In genomic region chr3R:14696949-14697513, dm6 we compare ENCODE assay signal across 4 fruit fly cellular contexts.
TF ChIP-seq lines count a peak whose summit lies in the region.

Gene Meltrin (minus strand): TSS chr3R:14697292.

TF ChIP-seq in whole organism, adult, 20 proteins besides CTCF, POLR2A, EP300 and RAD21 (continued from another document):
- TF ChIP-seq CG12768 (GFP tag; optimal IDR thresholded peaks at IDR 0.05; lab: Kevin White, UChicago) (peak; percentile 6), CG7045 (GFP tag; optimal IDR thresholded peaks at IDR 0.05; lab: Kevin White, UChicago) (no peak)
TF ChIP-seq in whole organism, adult: peak in this region for 14.

TF ChIP-seq in whole organism, embryonic, 481 proteins besides CTCF, POLR2A, EP300 and RAD21 (continued from another document and continues in another):
- TF ChIP-seq CG10321 (GFP tag; IDR thresholded peaks at IDR 0.05; lab: Robert Waterston, UW) (no peak), CG4617 (GFP tag; optimal IDR thresholded peaks at IDR 0.05; lab: Kevin White, UChicago; ENCODE audit: borderline replicate concordance) (no peak), Nf-YC (tag; optimal IDR thresholded peaks at IDR 0.05; lab: Kevin White, UChicago) (peak; percentile 79), pho (GFP tag; optimal IDR thresholded peaks at IDR 0.05; lab: Kevin White, UChicago) (peak; percentile 46), croc (GFP tag; conservative IDR thresholded peaks at IDR 0.05; lab: Robert Waterston, UW) (no peak), CG18262 (tag; optimal IDR thresholded peaks at IDR 0.05; lab: Kevin White, UChicago) (peak; percentile 56), ac (GFP tag; optimal IDR thresholded peaks at IDR 0.05; lab: Kevin White, UChicago) (no peak), Adf1 (GFP tag; IDR thresholded peaks at IDR 0.05; lab: Robert Waterston, UW) (no peak), Eip74EF (GFP tag; optimal IDR thresholded peaks at IDR 0.05; lab: Kevin White, UChicago) (peak in 1 of 2 experiments; percentile 49), Taf1 (GFP tag; IDR thresholded peaks at IDR 0.05; lab: Robert Waterston, UW) (no peak), CG2120 (GFP tag; optimal IDR thresholded peaks at IDR 0.05; lab: Kevin White, UChicago) (peak; percentile 38), mld (GFP tag; IDR thresholded peaks at IDR 0.05; lab: Robert Waterston, UW; ENCODE audit: partially characterized antibody) (no peak), gt (GFP tag; IDR thresholded peaks at IDR 0.05; lab: Robert Waterston, UW) (no peak), D (optimal IDR thresholded peaks at IDR 0.05; lab: Kevin White, UChicago) (no peak), D (GFP tag; optimal IDR thresholded peaks at IDR 0.05; lab: Kevin White, UChicago) (peak; percentile 11), crp (GFP tag; optimal IDR thresholded peaks at IDR 0.05; lab: Kevin White, UChicago) (peak in 1 of 2 experiments; percentile 49), CG6813 (GFP tag; optimal IDR thresholded peaks at IDR 0.05; lab: Kevin White, UChicago) (peak; percentile 71), Nf-YA (GFP tag; IDR thresholded peaks at IDR 0.05; lab: Robert Waterston, UW) (no peak), CG2129 (GFP tag; IDR thresholded peaks at IDR 0.05; lab: Robert Waterston, UW; ENCODE audit: partially characterized antibody) (no peak), CG10959 (GFP tag; IDR thresholded peaks at IDR 0.05; lab: Robert Waterston, UW) (no peak), jumu (GFP tag; optimal IDR thresholded peaks at IDR 0.05; lab: Kevin White, UChicago) (no peak), CG16815 (GFP tag; optimal IDR thresholded peaks at IDR 0.05; lab: Kevin White, UChicago) (no peak), NC2α (GFP tag; optimal IDR thresholded peaks at IDR 0.05; lab: Kevin White, UChicago) (peak; percentile 36), Nf-YB (GFP tag; optimal IDR thresholded peaks at IDR 0.05; lab: Kevin White, UChicago) (peak; percentile 60), Hand (GFP tag; optimal IDR thresholded peaks at IDR 0.05; lab: Kevin White, UChicago) (peak; percentile 68), Opbp (GFP tag; IDR thresholded peaks at IDR 0.05; lab: Robert Waterston, UW; ENCODE audit: partially characterized antibody) (no peak), fd102C (GFP tag; optimal IDR thresholded peaks at IDR 0.05; lab: Kevin White, UChicago) (peak; percentile 43), gcm (GFP tag; optimal IDR thresholded peaks at IDR 0.05; lab: Kevin White, UChicago) (peak; percentile 66), oc (tag; optimal IDR thresholded peaks at IDR 0.05; lab: Kevin White, UChicago) (peak; percentile 62), ara (GFP tag; IDR thresholded peaks at IDR 0.05; lab: Robert Waterston, UW) (no peak), CG15479 (GFP tag; optimal IDR thresholded peaks at IDR 0.05; lab: Kevin White, UChicago) (peak; percentile 75), CG8765 (GFP tag; IDR thresholded peaks at IDR 0.05; lab: Robert Waterston, UW) (no peak), CG9797 (GFP tag; optimal IDR thresholded peaks at IDR 0.05; lab: Kevin White, UChicago) (peak; percentile 97), CG7963 (GFP tag; IDR thresholded peaks at IDR 0.05; lab: Robert Waterston, UW; ENCODE audit: partially characterized antibody) (no peak), pfk (GFP tag; optimal IDR thresholded peaks at IDR 0.05; lab: Kevin White, UChicago) (peak; percentile 46), Mad (GFP tag; optimal IDR thresholded peaks at IDR 0.05; lab: Kevin White, UChicago) (peak; percentile 62), tgo (GFP tag; IDR thresholded peaks at IDR 0.05; lab: Robert Waterston, UW) (no peak), kah (GFP tag; optimal IDR thresholded peaks at IDR 0.05; lab: Kevin White, UChicago) (peak; percentile 35), Dfd (GFP tag; optimal IDR thresholded peaks at IDR 0.05; lab: Kevin White, UChicago) (no peak), CG1602 (GFP tag; optimal IDR thresholded peaks at IDR 0.05; lab: Kevin White, UChicago) (no peak), CG12744 (GFP tag; optimal IDR thresholded peaks at IDR 0.05; lab: Kevin White, UChicago) (peak; percentile 13), CG11085 (GFP tag; IDR thresholded peaks at IDR 0.05; lab: Robert Waterston, UW) (no peak), Oli (tag; optimal IDR thresholded peaks at IDR 0.05; lab: Kevin White, UChicago) (no peak)

TF ChIP-seq in whole organism, prepupa, 60 proteins besides CTCF, POLR2A, EP300 and RAD21 (continued from another document):
- TF ChIP-seq Sox14 (GFP tag; optimal IDR thresholded peaks at IDR 0.05; lab: Kevin White, UChicago), result peak; percentile 67
- peak; percentile 13 for TF ChIP-seq cyc (GFP tag; optimal IDR thresholded peaks at IDR 0.05; lab: Kevin White, UChicago)
- peak; percentile 57 for TF ChIP-seq esn (GFP tag; optimal IDR thresholded peaks at IDR 0.05; lab: Kevin White, UChicago)
- TF ChIP-seq fd59A (GFP tag; optimal IDR thresholded peaks at IDR 0.05; lab: Kevin White, UChicago), result no peak
- peak; percentile 17 for TF ChIP-seq Lpt (GFP tag; optimal IDR thresholded peaks at IDR 0.05; lab: Kevin White, UChicago)
- TF ChIP-seq Sox102F (GFP tag; optimal IDR thresholded peaks at IDR 0.05; lab: Kevin White, UChicago), result peak; percentile 58
- TF ChIP-seq CG6276 (GFP tag; optimal IDR thresholded peaks at IDR 0.05; lab: Kevin White, UChicago), result peak; percentile 18
- no peak for TF ChIP-seq CG4318 (GFP tag; optimal IDR thresholded peaks at IDR 0.05; lab: Kevin White, UChicago)
- no peak for TF ChIP-seq fd85E (GFP tag; optimal IDR thresholded peaks at IDR 0.05; lab: Kevin White, UChicago)
- peak; percentile 41 to 67 for TF ChIP-seq ss (GFP tag; optimal IDR thresholded peaks at IDR 0.05; lab: Kevin White, UChicago)
- TF ChIP-seq CG6792 (GFP tag; optimal IDR thresholded peaks at IDR 0.05; lab: Kevin White, UChicago), result no peak
- peak; percentile 36 for TF ChIP-seq CG3032 (tag; optimal IDR thresholded peaks at IDR 0.05; lab: Kevin White, UChicago)
- TF ChIP-seq CG7368 (GFP tag; optimal IDR thresholded peaks at IDR 0.05; lab: Kevin White, UChicago), result peak; percentile 9
- no peak for TF ChIP-seq Gug (GFP tag; IDR thresholded peaks at IDR 0.05; lab: Robert Waterston, UW)
- no peak for TF ChIP-seq eg (GFP tag; IDR thresholded peaks at IDR 0.05; lab: Robert Waterston, UW)
- TF ChIP-seq CG8319 (GFP tag; optimal IDR thresholded peaks at IDR 0.05; lab: Kevin White, UChicago), result no peak
- TF ChIP-seq CG3919 (GFP tag; optimal IDR thresholded peaks at IDR 0.05; lab: Kevin White, UChicago), result peak; percentile 62
- peak; percentile 12 for TF ChIP-seq Met (GFP tag; optimal IDR thresholded peaks at IDR 0.05; lab: Kevin White, UChicago)
- no peak for TF ChIP-seq CG11902 (GFP tag; optimal IDR thresholded peaks at IDR 0.05; lab: Kevin White, UChicago)
- peak; percentile 11 for TF ChIP-seq dsx (GFP tag; optimal IDR thresholded peaks at IDR 0.05; lab: Kevin White, UChicago; ENCODE audit: poor library complexity, severe bottlenecking)
- peak; percentile 18 for TF ChIP-seq Hr39 (GFP tag; optimal IDR thresholded peaks at IDR 0.05; lab: Kevin White, UChicago)
- no peak for TF ChIP-seq salr (GFP tag; optimal IDR thresholded peaks at IDR 0.05; lab: Kevin White, UChicago)
- TF ChIP-seq CG15336 (GFP tag; IDR thresholded peaks at IDR 0.05; lab: Robert Waterston, UW), result no peak
- TF ChIP-seq Eip78C (GFP tag; lab: Kevin White, UChicago), result peak; percentile 87
- TF ChIP-seq Eip75B (GFP tag; optimal IDR thresholded peaks at IDR 0.05; lab: Kevin White, UChicago), result peak; percentile 18
TF ChIP-seq in whole organism, prepupa: peak in this region for 26.

TF ChIP-seq in whole organism, wandering third instar larva, 38 proteins besides CTCF, POLR2A, EP300 and RAD21 (continued from another document):
- TF ChIP-seq woc (GFP tag; optimal IDR thresholded peaks at IDR 0.05; lab: Kevin White, UChicago) (no peak), Dif (GFP tag; optimal IDR thresholded peaks at IDR 0.05; lab: Kevin White, UChicago; ENCODE audit: partially characterized antibody) (peak; percentile 74), N (GFP tag; optimal IDR thresholded peaks at IDR 0.05; lab: Kevin White, UChicago) (no peak), ey (GFP tag; optimal IDR thresholded peaks at IDR 0.05; lab: Kevin White, UChicago) (no peak), Dfd (GFP tag; optimal IDR thresholded peaks at IDR 0.05; lab: Kevin White, UChicago) (no peak), Hr83 (GFP tag; optimal IDR thresholded peaks at IDR 0.05; lab: Kevin White, UChicago; ENCODE audit: poor library complexity, severe bottlenecking) (peak; percentile 90), tai (GFP tag; optimal IDR thresholded peaks at IDR 0.05; lab: Kevin White, UChicago) (peak; percentile 60)
